Worm (Caenorhabditis elegans) whole organism, mixed stage, embryonic: ENCODE measurements around the gene tag-335.

ENCODE experiments used
- ham-2 ChIP-seq: fragments of 200-800 bp; sonication (Bioruptor generic); optimal IDR thresholded peaks from 2 replicates; lab custom pipeline; 2018; ENCODE audit warnings: mild to moderate bottlenecking, missing genetic modification characterization, missing compliant biosample characterization
- mep-1 ChIP-seq: fragments of 150-350 bp; optimal IDR thresholded peaks from 2 replicates; lab custom pipeline; 2017; ENCODE audit warnings: missing biosample characterization, missing genetic modification reagents, missing genetic modification characterization, inconsistent platforms
- nhr-12 ChIP-seq: fragments of 150-350 bp; optimal IDR thresholded peaks from 2 replicates; lab custom pipeline; 2014; ENCODE audit warnings: missing biosample characterization, missing genetic modification characterization
- nhr-76 ChIP-seq: sonication (generic microtip); optimal IDR thresholded peaks from 2 replicates; lab custom pipeline; 2017; ENCODE audit warnings: missing biosample characterization, missing genetic modification characterization
- snpc-4 ChIP-seq: fragments of 150-350 bp; optimal IDR thresholded peaks from 2 replicates; lab custom pipeline; 2014; ENCODE audit warnings: missing biosample characterization, missing genetic modification characterization
- unc-39 ChIP-seq: fragments of 150-350 bp; optimal IDR thresholded peaks from 2 replicates; lab custom pipeline; 2014; ENCODE audit warnings: missing biosample characterization, missing genetic modification characterization
- unc-62 ChIP-seq: fragments of 150-350 bp; optimal IDR thresholded peaks from 2 replicates; lab custom pipeline; 2014; ENCODE audit warnings: missing biosample characterization, missing genetic modification reagents, missing genetic modification characterization
- ztf-11 ChIP-seq: fragments of 150-350 bp; optimal IDR thresholded peaks from 2 replicates; lab custom pipeline; 2014; ENCODE audit warnings: missing biosample characterization, missing genetic modification characterization

ce11 chrIV:12311597-12311996, 33.2 kb upstream of the tag-335 start, which contains the start of gene oac-58:
- TF ChIP-seq ztf-11 (tag; lab: Kevin White, UChicago) (no peak), unc-39 (tag; lab: Kevin White, UChicago) (no peak), snpc-4 (no peak), unc-62 (GFP tag; lab: Kevin White, UChicago) (no peak), mep-1 (tag; lab: Kevin White, UChicago) (no peak), nhr-12 (no peak), nhr-76 (tag; lab: Kevin White, UChicago) (no peak), ham-2 (GFP tag; lab: Kevin White, UChicago) (no peak)
